Worm (Caenorhabditis elegans) whole organism, early embryonic: Measurements from ENCODE around the gene ZK185.2.
A peak's percentile ranks its signal among the peaks of the same experiment; 100 is the strongest.

Experiments
- B0310.2 ChIP-seq: sonication (generic microtip); optimal IDR thresholded peaks from 2 replicates; lab custom pipeline; 2016; ENCODE audit warnings: mild to moderate bottlenecking, missing genetic modification characterization, missing compliant biosample characterization
- F13C5.2 ChIP-seq: sonication (generic microtip); optimal IDR thresholded peaks from 2 replicates; lab custom pipeline; 2017; ENCODE audit warnings: mild to moderate bottlenecking, missing genetic modification characterization, inconsistent platforms, missing compliant biosample characterization
- aly-1 ChIP-seq: sonication (generic microtip); optimal IDR thresholded peaks from 2 replicates; lab custom pipeline; 2016; ENCODE audit warnings: missing genetic modification characterization, missing compliant biosample characterization
- ama-1 ChIP-seq: fragments of 150-350 bp; optimal IDR thresholded peaks from 2 replicates; lab custom pipeline; 2014
- ceh-13 ChIP-seq: fragments of 200-800 bp; sonication (Bioruptor generic); optimal IDR thresholded peaks from 2 replicates; lab custom pipeline; 2018; ENCODE audit warnings: mild to moderate bottlenecking, missing genetic modification characterization, missing compliant biosample characterization
- ceh-36 ChIP-seq: sonication (generic microtip); optimal IDR thresholded peaks from 2 replicates; lab custom pipeline; 2016; ENCODE audit warnings: missing genetic modification characterization, inconsistent platforms, missing compliant biosample characterization
- ets-7 ChIP-seq: sonication (generic microtip); optimal IDR thresholded peaks from 2 replicates; lab custom pipeline; 2016; ENCODE audit warnings: missing genotype, missing genetic modification characterization, missing compliant biosample characterization
- flt-1 ChIP-seq: fragments of 200-800 bp; sonication (Bioruptor generic); IDR thresholded peaks from 2 replicates; pipeline ENCODE4 v1.3.6; 2022; ENCODE audit warnings: missing genetic modification characterization, missing compliant biosample characterization
- hmbx-1 ChIP-seq: sonication (generic microtip); optimal IDR thresholded peaks from 2 replicates; lab custom pipeline; 2016; ENCODE audit warnings: mild to moderate bottlenecking, missing genetic modification characterization, missing compliant biosample characterization
- hmg-4 ChIP-seq: fragments of 200-800 bp; sonication (Bioruptor generic); optimal IDR thresholded peaks from 2 replicates; lab custom pipeline; 2018; ENCODE audit warnings: mild to moderate bottlenecking, missing genetic modification characterization, missing compliant biosample characterization
- hnd-1 ChIP-seq: sonication (generic microtip); optimal IDR thresholded peaks from 2 replicates; lab custom pipeline; 2016; ENCODE audit warnings: missing genetic modification characterization, missing compliant biosample characterization
- pes-1 ChIP-seq: fragments of 200-800 bp; sonication (Bioruptor generic); IDR thresholded peaks from 2 replicates; pipeline ENCODE4 v1.3.6; 2022; ENCODE audit warnings: missing genetic modification reagents, missing genetic modification characterization, missing compliant biosample characterization
- scrt-1 ChIP-seq: fragments of 200-800 bp; sonication (Bioruptor generic); IDR thresholded peaks from 2 replicates; pipeline ENCODE4 v1.3.6; 2022; ENCODE audit warnings: missing genetic modification characterization, missing compliant biosample characterization
- sea-1 ChIP-seq: fragments of 200-800 bp; sonication (Bioruptor generic); conservative IDR thresholded peaks from 2 replicates; pipeline ENCODE4 v1.3.6; 2022; ENCODE audit warnings: missing genetic modification characterization, missing compliant biosample characterization
- tbx-11 ChIP-seq: fragments of 200-800 bp; sonication (Bioruptor generic); IDR thresholded peaks from 2 replicates; pipeline ENCODE4 v1.3.6; 2022; ENCODE audit warnings: missing genetic modification characterization, missing compliant biosample characterization
- tbx-37 ChIP-seq: fragments of 200-800 bp; sonication (Bioruptor generic); conservative IDR thresholded peaks from 2 replicates; pipeline ENCODE4 v1.3.6; 2022; ENCODE audit warnings: missing genetic modification reagents, missing genetic modification characterization, missing compliant biosample characterization
- tra-4 ChIP-seq: sonication (generic microtip); optimal IDR thresholded peaks from 2 replicates; lab custom pipeline; 2017; ENCODE audit warnings: missing genetic modification characterization, missing compliant biosample characterization

ZK185.2 gene

DNA sequence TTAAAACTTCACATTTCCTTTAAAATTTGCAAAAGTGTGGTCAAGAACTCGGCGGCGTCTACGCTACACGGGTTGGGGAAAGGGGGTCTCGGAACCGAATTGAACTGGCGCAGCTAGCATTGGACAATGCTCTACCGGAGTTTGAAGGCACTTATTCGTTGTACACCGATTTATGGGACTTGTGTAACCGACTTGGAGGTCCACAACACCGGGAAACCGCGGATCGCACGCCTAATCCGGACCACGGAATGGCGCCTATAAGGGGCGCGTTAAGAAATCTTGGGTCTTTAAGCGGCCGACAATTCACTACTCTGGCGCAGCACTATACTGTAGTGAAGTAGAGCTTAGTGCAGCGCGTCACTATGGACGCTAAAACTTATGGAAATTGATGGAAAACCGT lies 2.3 kb downstream of the ZK185.2 start:
- TF ChIP-seq tra-4 (tag; lab: Kevin White, UChicago), result no peak
- no peak for TF ChIP-seq tbx-37
- no peak for TF ChIP-seq ama-1 (lab: Kevin White, UChicago)
- TF ChIP-seq sea-1 (GFP tag; lab: Robert Waterston, UW), result no peak
- TF ChIP-seq pes-1 (GFP tag; lab: Robert Waterston, UW), result no peak
- no peak for TF ChIP-seq ets-7 (tag; lab: Kevin White, UChicago)
- TF ChIP-seq flt-1 (GFP tag; lab: Robert Waterston, UW), result no peak
- TF ChIP-seq hmg-4, result no peak
- no peak for TF ChIP-seq tbx-11
- TF ChIP-seq hnd-1, result no peak
- no peak for TF ChIP-seq B0310.2 (tag; lab: Kevin White, UChicago)
- no peak for TF ChIP-seq F13C5.2 (tag; lab: Kevin White, UChicago)

DNA sequence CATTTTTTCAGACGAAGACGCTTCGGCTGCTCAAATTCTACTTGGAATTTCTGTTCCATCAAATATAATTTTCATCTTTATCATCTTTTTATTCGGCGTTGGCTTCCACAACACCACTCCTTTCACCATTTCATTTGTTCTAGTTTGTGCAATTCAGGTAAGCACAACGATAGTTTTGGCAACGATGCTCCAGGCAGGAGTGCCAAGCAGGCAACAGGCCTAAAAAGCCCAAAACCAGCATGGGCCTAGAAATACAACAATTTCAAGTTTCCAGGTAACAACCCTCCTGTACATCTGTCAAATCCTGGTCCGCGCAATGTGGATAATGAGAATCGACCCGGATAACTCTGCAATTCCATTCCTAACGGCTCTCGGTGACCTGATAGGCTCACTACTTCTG lies 4.8 kb downstream of the ZK185.2 start:
- TF ChIP-seq tbx-37, result no peak
- no peak for TF ChIP-seq ceh-13 (GFP tag; lab: Kevin White, UChicago)
- TF ChIP-seq F13C5.2 (tag; lab: Kevin White, UChicago), result no peak
- TF ChIP-seq aly-1 (tag; lab: Kevin White, UChicago), result no peak
- no peak for TF ChIP-seq ceh-36 (tag; lab: Kevin White, UChicago)
- no peak for TF ChIP-seq flt-1 (GFP tag; lab: Robert Waterston, UW)
- TF ChIP-seq tbx-11, result no peak
- no peak for TF ChIP-seq ama-1 (lab: Kevin White, UChicago)
- TF ChIP-seq hnd-1, result no peak
- TF ChIP-seq hmbx-1 (tag; lab: Kevin White, UChicago), result no peak

DNA sequence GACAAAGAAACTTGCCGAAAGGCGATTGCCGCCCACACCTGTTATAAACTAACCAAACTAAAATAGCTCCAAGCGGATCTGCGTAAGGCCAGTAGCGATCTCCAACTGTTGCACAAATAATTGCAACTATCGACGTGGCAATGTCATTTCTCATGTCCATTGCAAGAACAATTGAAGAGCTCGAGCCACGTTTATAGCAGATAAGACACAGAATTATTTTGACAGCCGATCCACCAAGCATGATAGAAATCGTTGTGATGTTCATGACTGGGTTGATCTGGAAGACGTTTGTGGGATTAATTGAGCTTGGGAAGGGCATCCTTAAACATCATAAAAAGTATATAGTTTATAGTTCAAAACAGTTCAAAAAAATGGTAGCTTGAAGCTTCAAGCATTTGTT lies 6.6 kb downstream of the ZK185.2 start:
- TF ChIP-seq F13C5.2 (tag; lab: Kevin White, UChicago) (no peak), aly-1 (tag; lab: Kevin White, UChicago) (no peak), tbx-11 (no peak), tra-4 (tag; lab: Kevin White, UChicago) (no peak), hnd-1 (no peak), scrt-1 (GFP tag; lab: Robert Waterston, UW) (no peak), sea-1 (GFP tag; lab: Robert Waterston, UW) (no peak), flt-1 (GFP tag; lab: Robert Waterston, UW) (no peak), tbx-37 (no peak), ets-7 (tag; lab: Kevin White, UChicago) (no peak)

DNA sequence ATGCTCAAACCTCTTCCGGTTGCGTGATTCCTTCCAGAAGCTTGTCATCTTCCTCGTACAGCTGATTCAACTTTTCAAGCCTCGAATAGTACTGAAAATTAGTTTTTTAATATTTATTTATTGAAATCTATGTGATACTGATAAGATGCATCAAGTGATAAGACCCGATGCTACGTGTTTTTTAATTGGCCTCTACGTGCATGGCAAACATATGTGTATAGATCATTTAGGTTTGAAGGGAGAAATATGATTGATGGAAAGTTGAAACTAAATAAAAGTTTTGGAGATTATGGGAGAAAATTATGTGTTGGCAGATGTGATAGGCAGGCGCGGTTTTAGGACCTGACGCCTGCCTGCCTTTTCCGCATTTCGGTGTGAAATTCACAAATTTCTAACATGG lies 7.9 kb downstream of the ZK185.2 start:
- TF ChIP-seq ceh-36 (tag; lab: Kevin White, UChicago) (no peak), tbx-37 (no peak), sea-1 (GFP tag; lab: Robert Waterston, UW) (no peak), hmbx-1 (tag; lab: Kevin White, UChicago) (no peak), hnd-1 (no peak), F13C5.2 (tag; lab: Kevin White, UChicago) (no peak), tbx-11 (no peak), aly-1 (tag; lab: Kevin White, UChicago) (no peak), B0310.2 (tag; lab: Kevin White, UChicago) (no peak), hmg-4 (no peak)

DNA sequence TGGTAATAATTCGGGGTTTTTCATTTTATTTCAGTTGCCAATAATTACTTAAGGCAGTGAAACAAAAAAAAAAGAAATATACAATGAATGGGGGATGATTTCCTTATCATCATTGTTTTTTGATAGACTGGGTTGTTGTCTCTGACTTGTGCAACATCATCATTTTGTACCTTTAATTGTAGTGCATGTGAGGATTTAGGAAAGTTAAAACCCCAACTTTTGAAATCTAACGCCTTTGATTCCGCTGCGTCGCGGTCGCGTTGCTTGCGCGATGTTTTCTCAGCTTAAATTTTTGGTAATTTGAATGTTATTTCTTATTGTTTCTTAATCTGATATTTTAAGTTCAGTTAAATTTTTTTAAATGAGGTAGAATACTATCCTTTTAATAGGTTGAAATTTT lies 9.5 kb downstream of the ZK185.2 start, which contains the start of gene ZK185.5:
Gene ZK185.5 (minus strand): TSS at position 101 of the 400 bp plus-strand sequence.
- TF ChIP-seq B0310.2 (tag; lab: Kevin White, UChicago) (no peak), tbx-11 (no peak), ets-7 (tag; lab: Kevin White, UChicago) (no peak), tbx-37 (no peak), ceh-13 (GFP tag; lab: Kevin White, UChicago) (no peak), flt-1 (GFP tag; lab: Robert Waterston, UW) (no peak), hnd-1 (no peak), ceh-36 (tag; lab: Kevin White, UChicago) (no peak), hmbx-1 (tag; lab: Kevin White, UChicago) (no peak), scrt-1 (GFP tag; lab: Robert Waterston, UW) (no peak), pes-1 (GFP tag; lab: Robert Waterston, UW) (no peak), ama-1 (lab: Kevin White, UChicago) (no peak)

DNA sequence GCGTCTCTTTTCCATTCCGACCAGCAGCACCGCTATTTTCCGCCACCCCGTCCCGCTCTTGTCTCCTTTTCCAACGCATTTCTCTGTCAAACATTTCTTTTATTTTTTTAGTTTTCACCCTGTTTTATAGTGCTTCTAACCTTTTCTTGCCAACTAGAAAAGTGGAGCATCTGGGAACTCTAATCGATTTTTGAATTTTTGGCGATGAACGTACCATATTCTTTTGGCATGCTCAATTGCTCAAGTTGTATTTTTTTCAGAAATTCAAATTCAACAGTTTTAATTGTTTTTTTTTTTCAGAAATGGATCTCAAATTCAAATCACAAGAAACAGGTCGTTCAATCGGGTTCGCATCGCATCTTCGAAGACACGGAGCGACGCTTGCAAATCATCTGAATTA lies 11.9 kb downstream of the ZK185.2 start, which contains the start of gene ZK185.1:
Gene ZK185.1 (plus strand): TSS at position 301 of the 400 bp plus-strand sequence.
- no peak for TF ChIP-seq hmbx-1 (tag; lab: Kevin White, UChicago)
- TF ChIP-seq aly-1 (tag; lab: Kevin White, UChicago), result peak; percentile 5
- TF ChIP-seq tra-4 (tag; lab: Kevin White, UChicago), result no peak
- no peak for TF ChIP-seq hmg-4

DNA sequence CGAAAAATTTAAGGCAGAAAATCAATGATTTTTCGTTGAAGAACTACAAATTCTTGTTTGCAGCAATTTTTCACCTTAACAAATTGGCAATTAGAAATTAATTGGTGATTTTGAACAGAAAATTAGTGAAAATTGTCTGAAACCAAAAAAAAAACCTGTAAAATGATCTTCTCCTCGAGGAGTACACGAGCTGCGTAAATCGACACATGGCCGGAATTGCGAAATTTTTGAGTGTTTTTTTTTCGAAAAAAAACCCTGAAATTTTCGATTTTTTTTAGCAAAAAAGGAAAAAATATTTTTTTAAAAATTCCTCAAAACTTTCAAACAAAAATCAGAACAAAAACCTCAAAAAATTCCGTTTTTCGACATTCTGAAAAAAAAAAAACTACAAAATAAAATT lies 15.2 kb downstream of the ZK185.2 start:
- TF ChIP-seq scrt-1 (GFP tag; lab: Robert Waterston, UW) (no peak), ceh-13 (GFP tag; lab: Kevin White, UChicago) (no peak), hmbx-1 (tag; lab: Kevin White, UChicago) (no peak), tbx-37 (no peak), tbx-11 (no peak), B0310.2 (tag; lab: Kevin White, UChicago) (no peak), ceh-36 (tag; lab: Kevin White, UChicago) (no peak), pes-1 (GFP tag; lab: Robert Waterston, UW) (no peak), sea-1 (GFP tag; lab: Robert Waterston, UW) (no peak), tra-4 (tag; lab: Kevin White, UChicago) (no peak)

DNA sequence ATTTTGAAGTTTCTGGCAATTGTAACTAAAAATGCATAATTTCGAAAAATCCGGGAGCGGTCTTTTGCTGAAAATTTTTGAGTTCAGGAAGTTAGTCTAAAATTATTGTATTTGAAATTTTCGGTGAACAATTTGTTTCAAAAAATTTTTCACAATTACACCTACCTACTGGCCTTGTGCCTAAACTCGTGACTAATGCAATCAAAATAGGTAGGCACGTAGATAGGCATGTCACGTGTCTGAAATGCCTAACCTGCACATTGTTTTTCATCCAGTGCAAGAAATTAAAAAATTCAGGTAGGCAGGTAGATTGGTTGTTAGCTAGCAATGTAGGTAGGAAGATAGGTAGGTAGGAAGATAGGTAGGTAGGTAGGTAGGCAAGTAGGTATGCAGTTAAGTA lies 20.8 kb downstream of the ZK185.2 start:
- TF ChIP-seq flt-1 (GFP tag; lab: Robert Waterston, UW) (no peak), ama-1 (lab: Kevin White, UChicago) (no peak), B0310.2 (tag; lab: Kevin White, UChicago) (no peak)
